Worm (Caenorhabditis elegans) whole organism, L3 larva: ENCODE measurements around the gene C43D7.4.

Experiments used
- R02D3.7 ChIP-seq: fragments of 150-350 bp; optimal IDR thresholded peaks from 2 replicates; lab custom pipeline; 2014; ENCODE audit warnings: missing biosample characterization, missing genetic modification characterization
- ZK546.5 ChIP-seq: sonication (generic microtip); optimal IDR thresholded peaks from 2 replicates; lab custom pipeline; 2017; ENCODE audit warnings: missing biosample characterization, missing genetic modification characterization
- aly-2 ChIP-seq: fragments of 150-350 bp; optimal IDR thresholded peaks from 2 replicates; lab custom pipeline; 2014; ENCODE audit warnings: missing biosample characterization, missing genetic modification characterization
- ama-1 ChIP-seq: fragments of 150-350 bp; optimal IDR thresholded peaks from 2 replicates; lab custom pipeline; 2018
- ceh-16 ChIP-seq: sonication (generic microtip); optimal IDR thresholded peaks from 2 replicates; lab custom pipeline; 2017; ENCODE audit warnings: missing biosample characterization, missing genetic modification characterization
- ceh-28 ChIP-seq: fragments of 150-350 bp; optimal IDR thresholded peaks from 2 replicates; lab custom pipeline; 2014; ENCODE audit warnings: missing biosample characterization, missing genetic modification reagents, missing genetic modification characterization
- ceh-82 ChIP-seq: fragments of 150-350 bp; optimal IDR thresholded peaks from 2 replicates; lab custom pipeline; 2014; ENCODE audit warnings: missing biosample characterization, missing genetic modification characterization
- ceh-9 ChIP-seq: sonication (generic microtip); optimal IDR thresholded peaks from 2 replicates; lab custom pipeline; 2018; ENCODE audit warnings: missing biosample characterization, missing genetic modification characterization
- daf-12 ChIP-seq: fragments of 150-350 bp; optimal IDR thresholded peaks from 2 replicates; lab custom pipeline; 2014; ENCODE audit warnings: missing biosample characterization, missing genetic modification reagents, missing genetic modification characterization
- egl-5 ChIP-seq: fragments of 150-350 bp; optimal IDR thresholded peaks from 2 replicates; lab custom pipeline; 2017; ENCODE audit warnings: missing biosample characterization, missing genetic modification reagents, missing genetic modification characterization, inconsistent platforms
- elt-1 ChIP-seq: fragments of 150-350 bp; optimal IDR thresholded peaks from 2 replicates; lab custom pipeline; 2014; ENCODE audit warnings: missing biosample characterization, missing genetic modification characterization
- elt-2 ChIP-seq: sonication (generic microtip); optimal IDR thresholded peaks from 2 replicates; lab custom pipeline; 2016; ENCODE audit warnings: missing genetic modification reagents, mild to moderate bottlenecking, missing genetic modification characterization, missing compliant biosample characterization
- elt-3 ChIP-seq, 3 experiments: fragments of 150-350 bp in 1 of 3; sonication (generic microtip) in 2 of 3; optimal IDR thresholded peaks; 2 replicates in 2 of 3; 4 replicates in 1 of 3; lab custom pipeline; 2014 to 2017; ENCODE audit warnings: missing biosample characterization in 3 of 3, missing genetic modification characterization in 3 of 3
- eor-1 ChIP-seq, 2 experiments: fragments of 150-350 bp; optimal IDR thresholded peaks; 2 replicates each; lab custom pipeline; 2014 to 2018; ENCODE audit warnings: missing biosample characterization in 2 of 2, missing genetic modification characterization in 2 of 2
- fkh-10 ChIP-seq: sonication (generic microtip); optimal IDR thresholded peaks from 2 replicates; lab custom pipeline; 2017; ENCODE audit warnings: missing biosample characterization, missing genetic modification reagents, missing genetic modification characterization
- fkh-2 ChIP-seq: fragments of 150-350 bp; optimal IDR thresholded peaks from 2 replicates; lab custom pipeline; 2014; ENCODE audit warnings: missing biosample characterization, missing genetic modification reagents, missing genetic modification characterization
- fos-1 ChIP-seq: fragments of 150-350 bp; optimal IDR thresholded peaks from 2 replicates; lab custom pipeline; 2014; ENCODE audit warnings: missing biosample characterization, missing genetic modification characterization
- hmg-11 ChIP-seq: sonication (generic microtip); optimal IDR thresholded peaks from 2 replicates; lab custom pipeline; 2016; ENCODE audit warnings: missing genetic modification characterization, missing compliant biosample characterization
- jun-1 ChIP-seq: fragments of 150-350 bp; optimal IDR thresholded peaks from 2 replicates; lab custom pipeline; 2014; ENCODE audit warnings: missing biosample characterization, missing genetic modification reagents, missing genetic modification characterization
- lin-15B ChIP-seq: fragments of 150-350 bp; optimal IDR thresholded peaks from 2 replicates; lab custom pipeline; 2014; ENCODE audit warnings: missing biosample characterization, missing genetic modification characterization
- lin-39 ChIP-seq: fragments of 150-350 bp; optimal IDR thresholded peaks from 2 replicates; lab custom pipeline; 2018; ENCODE audit warnings: missing biosample characterization, missing genetic modification reagents, missing genetic modification characterization
- lsy-12 ChIP-seq: sonication (generic microtip); optimal IDR thresholded peaks from 2 replicates; lab custom pipeline; 2016; ENCODE audit warnings: mild to moderate bottlenecking, missing genetic modification characterization, missing compliant biosample characterization
- mdl-1 ChIP-seq: fragments of 150-350 bp; optimal IDR thresholded peaks from 2 replicates; lab custom pipeline; 2014; ENCODE audit warnings: missing biosample characterization, missing genetic modification characterization
- mml-1 ChIP-seq: fragments of 150-350 bp; sonication (generic microtip); optimal IDR thresholded peaks from 3 replicates; lab custom pipeline; 2014; ENCODE audit warnings: missing biosample characterization, missing genetic modification characterization
- nfya-1 ChIP-seq: sonication (generic microtip); optimal IDR thresholded peaks from 2 replicates; lab custom pipeline; 2017; ENCODE audit warnings: missing genetic modification characterization, mild to moderate bottlenecking, missing compliant biosample characterization, antibody characterized with exemption, moderate library complexity; ENCODE audit not compliant: insufficient read depth
- nhr-11 ChIP-seq: fragments of 150-350 bp; optimal IDR thresholded peaks from 2 replicates; lab custom pipeline; 2014; ENCODE audit warnings: missing biosample characterization, missing genetic modification characterization
- nhr-12 ChIP-seq: fragments of 150-350 bp; optimal IDR thresholded peaks from 2 replicates; lab custom pipeline; 2014; ENCODE audit warnings: missing biosample characterization, missing genetic modification characterization
- nhr-23 ChIP-seq: fragments of 150-350 bp; optimal IDR thresholded peaks from 2 replicates; lab custom pipeline; 2014; ENCODE audit warnings: missing biosample characterization, missing genetic modification reagents, missing genetic modification characterization
- nhr-25 ChIP-seq: sonication (generic microtip); optimal IDR thresholded peaks from 2 replicates; lab custom pipeline; 2017; ENCODE audit warnings: missing biosample characterization, missing genetic modification characterization
- nhr-28 ChIP-seq: fragments of 150-350 bp; optimal IDR thresholded peaks from 2 replicates; lab custom pipeline; 2014; ENCODE audit warnings: missing biosample characterization, missing genetic modification characterization
- nhr-43 ChIP-seq: sonication (generic microtip); optimal IDR thresholded peaks from 2 replicates; lab custom pipeline; 2016; ENCODE audit warnings: mild to moderate bottlenecking, missing genetic modification characterization, missing compliant biosample characterization; ENCODE audit not compliant: poor library complexity, severe bottlenecking
- nhr-67 ChIP-seq: fragments of 150-350 bp; optimal IDR thresholded peaks from 2 replicates; lab custom pipeline; 2014; ENCODE audit warnings: missing biosample characterization, missing genetic modification characterization
- pha-4 ChIP-seq: fragments of 150-350 bp; optimal IDR thresholded peaks from 2 replicates; lab custom pipeline; 2014; ENCODE audit warnings: missing biosample characterization, missing genetic modification reagents, missing genetic modification characterization
- pqm-1 ChIP-seq: fragments of 150-350 bp; optimal IDR thresholded peaks from 2 replicates; lab custom pipeline; 2017; ENCODE audit warnings: missing biosample characterization, missing genetic modification characterization, inconsistent platforms
- sea-2 ChIP-seq: fragments of 150-350 bp; sonication (generic microtip); optimal IDR thresholded peaks from 4 replicates; lab custom pipeline; 2014; ENCODE audit warnings: missing biosample characterization, missing genetic modification reagents, missing genetic modification characterization
- skn-1 ChIP-seq: fragments of 150-350 bp; optimal IDR thresholded peaks from 2 replicates; lab custom pipeline; 2014; ENCODE audit warnings: missing biosample characterization, missing genetic modification characterization
- snpc-4 ChIP-seq: fragments of 150-350 bp; optimal IDR thresholded peaks from 2 replicates; lab custom pipeline; 2014; ENCODE audit warnings: missing biosample characterization, missing genetic modification characterization
- tbx-2 ChIP-seq: sonication (generic microtip); optimal IDR thresholded peaks from 2 replicates; lab custom pipeline; 2016; ENCODE audit warnings: mild to moderate bottlenecking, missing genetic modification characterization, missing compliant biosample characterization
- unc-62 ChIP-seq: fragments of 150-350 bp; sonication (generic microtip); optimal IDR thresholded peaks from 4 replicates; lab custom pipeline; 2014; ENCODE audit warnings: missing biosample characterization, missing genetic modification reagents, missing genetic modification characterization

The C43D7.4 gene

ce11 chrV:19285921-19286320 lies 36.4 kb downstream of the C43D7.4 start:
- TF ChIP-seq nhr-12 (tag; lab: Kevin White, UChicago) (no peak), ama-1 (lab: Kevin White, UChicago) (no peak), lsy-12 (tag; lab: Kevin White, UChicago) (no peak), fos-1 (no peak), pqm-1 (tag; lab: Kevin White, UChicago) (no peak), nhr-11 (no peak), jun-1 (tag; lab: Kevin White, UChicago) (no peak), skn-1 (tag; lab: Kevin White, UChicago) (no peak), fkh-2 (tag; lab: Kevin White, UChicago) (no peak), egl-5 (no peak), snpc-4 (no peak), ceh-9 (no peak), lin-39 (tag; lab: Kevin White, UChicago) (no peak), eor-1 (tag; optimal IDR thresholded peaks at IDR 0.05; lab: Kevin White, UChicago) (no peak)

DNA sequence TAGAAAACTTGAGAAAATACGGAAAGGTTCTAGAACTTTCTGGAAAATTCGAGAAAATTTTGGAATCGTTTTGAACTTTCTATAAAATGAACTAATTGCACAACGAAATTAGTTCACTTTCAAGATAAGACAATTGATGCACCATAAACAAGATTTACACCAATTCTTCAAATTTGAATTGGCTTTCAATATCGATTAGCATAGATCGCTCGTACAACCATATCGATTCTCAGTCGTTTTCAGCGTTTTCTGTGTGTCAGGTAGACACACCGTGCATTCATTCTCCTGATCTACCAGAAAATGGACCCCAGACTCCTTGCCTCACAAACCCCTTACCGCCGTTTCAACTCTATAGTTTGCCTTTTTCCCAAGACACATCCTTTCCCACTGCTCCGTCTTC lies 40.0 kb downstream of the C43D7.4 start, which contains the start of gene fbxb-117:
Gene fbxb-117 (plus strand): TSS at position 301 of the 400 bp plus-strand sequence.
- TF ChIP-seq nhr-28 (tag; lab: Kevin White, UChicago) (no peak), nhr-25 (tag; lab: Kevin White, UChicago) (no peak), jun-1 (tag; lab: Kevin White, UChicago) (no peak), skn-1 (tag; lab: Kevin White, UChicago) (no peak), nhr-67 (tag; lab: Kevin White, UChicago) (no peak), ceh-28 (tag; lab: Kevin White, UChicago) (no peak), lin-39 (tag; lab: Kevin White, UChicago) (no peak), elt-1 (tag; lab: Kevin White, UChicago) (no peak), ceh-82 (no peak), pha-4 (tag; lab: Kevin White, UChicago) (no peak), fkh-2 (tag; lab: Kevin White, UChicago) (no peak), ceh-9 (no peak), nhr-12 (tag; lab: Kevin White, UChicago) (no peak)

DNA sequence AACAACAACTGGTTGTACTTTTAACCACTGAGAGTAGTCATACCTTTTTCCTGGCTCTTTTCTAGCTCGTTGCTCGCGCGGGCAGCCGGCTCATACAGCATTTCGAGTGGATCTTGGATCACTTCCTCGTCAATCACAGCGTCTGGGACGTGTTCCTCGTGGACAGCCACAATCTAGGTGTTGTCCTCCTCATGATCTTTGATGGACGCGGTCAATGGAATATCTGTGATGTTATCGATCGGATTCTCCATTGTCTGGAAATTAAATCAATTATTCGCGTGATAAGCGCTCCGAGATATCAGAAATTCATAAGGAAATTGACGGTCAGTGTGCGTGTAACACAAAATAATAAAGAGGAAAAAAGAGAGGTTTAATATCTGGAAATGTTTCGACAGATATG lies 42.4 kb downstream of the C43D7.4 start, which contains the start of gene F21D9.8:
Gene F21D9.8 (minus strand): TSS at position 101 of the 400 bp plus-strand sequence.
- TF ChIP-seq nhr-11 = no peak
- no peak for TF ChIP-seq elt-2 (tag; lab: Kevin White, UChicago)
- TF ChIP-seq tbx-2 (tag; lab: Kevin White, UChicago) = no peak
- no peak for TF ChIP-seq nhr-28 (tag; lab: Kevin White, UChicago)
- no peak for TF ChIP-seq ZK546.5 (tag; lab: Kevin White, UChicago)
- no peak for TF ChIP-seq eor-1 (tag; optimal IDR thresholded peaks at IDR 0.05; lab: Kevin White, UChicago)
- no peak for TF ChIP-seq hmg-11 (tag; lab: Kevin White, UChicago)
- TF ChIP-seq mdl-1 = no peak
- no peak for TF ChIP-seq fkh-10
- TF ChIP-seq sea-2 (GFP tag; lab: Kevin White, UChicago) = no peak
- no peak for TF ChIP-seq skn-1 (tag; lab: Kevin White, UChicago)
- TF ChIP-seq nhr-23 (tag; lab: Kevin White, UChicago) = no peak
- no peak for TF ChIP-seq nfya-1
- no peak for TF ChIP-seq nhr-12 (tag; lab: Kevin White, UChicago)
- no peak for TF ChIP-seq jun-1 (tag; lab: Kevin White, UChicago)

ce11 chrV:19278488-19278887 lies 43.8 kb downstream of the C43D7.4 start:
- TF ChIP-seq lin-15B (tag; lab: Kevin White, UChicago) (no peak), elt-3 (tag; optimal IDR thresholded peaks at IDR 0.05; lab: Kevin White, UChicago) (no peak), ceh-28 (tag; lab: Kevin White, UChicago) (no peak), nhr-12 (tag; lab: Kevin White, UChicago) (no peak), sea-2 (GFP tag; lab: Kevin White, UChicago) (no peak), nhr-11 (no peak), skn-1 (tag; lab: Kevin White, UChicago) (no peak), lin-39 (tag; lab: Kevin White, UChicago) (no peak), snpc-4 (no peak), tbx-2 (tag; lab: Kevin White, UChicago) (no peak)

DNA sequence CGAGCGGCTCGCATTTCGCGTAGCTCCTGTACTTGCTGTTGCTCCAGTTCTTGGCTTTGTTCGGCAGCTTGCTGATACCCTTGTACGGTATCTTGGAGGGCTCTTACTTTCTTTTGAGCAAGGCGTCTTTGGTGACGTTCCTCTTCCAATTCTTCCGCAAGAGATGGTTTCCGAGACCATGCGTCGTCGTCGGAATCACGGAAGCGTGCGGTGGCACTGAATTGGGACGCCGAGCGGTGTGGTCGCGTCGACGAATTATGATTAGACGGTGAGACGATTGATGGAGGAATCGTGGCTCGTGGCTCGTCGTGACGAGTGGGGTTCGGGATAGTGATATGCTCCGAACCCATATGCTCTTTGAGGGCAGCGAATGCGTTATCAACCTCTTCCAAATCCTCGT lies 45.9 kb downstream of the C43D7.4 start:
- TF ChIP-seq daf-12 (no peak), egl-5 (no peak), nhr-25 (tag; lab: Kevin White, UChicago) (no peak), elt-3 (tag; optimal IDR thresholded peaks at IDR 0.05; lab: Kevin White, UChicago) (no peak), hmg-11 (tag; lab: Kevin White, UChicago) (no peak), pha-4 (tag; lab: Kevin White, UChicago) (no peak), mml-1 (tag; lab: Kevin White, UChicago) (no peak), nhr-23 (tag; lab: Kevin White, UChicago) (no peak), nhr-12 (tag; lab: Kevin White, UChicago) (no peak), nfya-1 (no peak), lsy-12 (tag; lab: Kevin White, UChicago) (no peak), jun-1 (tag; lab: Kevin White, UChicago) (no peak), nhr-43 (tag; lab: Kevin White, UChicago) (no peak), unc-62 (no peak), R02D3.7 (no peak), elt-2 (tag; lab: Kevin White, UChicago) (no peak), ceh-16 (tag; lab: Kevin White, UChicago) (no peak), aly-2 (tag; lab: Kevin White, UChicago) (no peak), mdl-1 (no peak), nhr-67 (tag; lab: Kevin White, UChicago) (no peak)
